Worm (Caenorhabditis elegans): ENCODE data around the gene irld-50.

DNA sequence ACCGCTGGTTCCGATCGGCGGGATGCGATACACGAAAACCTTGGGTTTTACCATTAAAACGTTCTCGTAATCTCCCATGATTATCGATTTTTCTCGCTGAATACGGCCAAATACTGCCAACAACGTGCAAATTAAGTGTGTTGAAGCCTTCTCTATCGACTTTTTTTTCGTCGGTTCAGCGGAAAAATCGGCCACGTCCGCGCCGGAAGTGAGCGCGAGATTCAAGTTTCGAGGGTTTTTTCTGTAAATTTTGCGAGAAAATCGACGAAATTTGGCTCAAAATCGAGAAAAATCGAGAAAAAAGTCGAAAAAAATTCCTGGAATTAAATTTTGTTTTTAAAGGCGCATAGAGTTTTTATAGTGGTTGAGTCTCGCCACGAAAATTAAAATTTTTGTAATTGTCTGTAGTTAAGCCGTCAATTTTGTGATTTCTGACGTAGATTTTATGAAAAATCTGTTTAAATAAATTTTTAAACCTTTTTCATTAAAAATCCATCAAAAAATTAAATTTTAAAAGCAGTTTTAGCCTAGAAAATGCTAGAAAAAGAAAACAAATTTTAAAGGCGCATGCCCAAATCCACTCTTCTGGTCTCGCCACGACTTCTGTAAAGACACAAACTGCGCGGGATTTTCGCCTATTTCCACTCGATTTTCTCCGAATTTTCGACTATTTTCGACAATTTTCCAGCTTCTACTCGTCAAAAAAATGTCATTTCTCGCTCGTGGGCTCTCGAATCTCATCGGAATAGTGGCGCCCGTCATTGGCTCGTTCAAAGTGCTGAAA, 24.6 kb downstream of the irld-50 start, which contains the start of the genes ncap-1 and Y110A2AR.1:
- TF ChIP-seq ceh-36 (tag; optimal IDR thresholded peaks at IDR 0.05) (no peak), ama-1 (optimal IDR thresholded peaks at IDR 0.05) (no peak), hnd-1 (tag; optimal IDR thresholded peaks at IDR 0.05) (no peak), tbx-37 (GFP tag; conservative IDR thresholded peaks at IDR 0.05) (no peak), tra-4 (tag; optimal IDR thresholded peaks at IDR 0.05) (no peak), aly-1 (tag; optimal IDR thresholded peaks at IDR 0.05) (no peak), F13C5.2 (tag; optimal IDR thresholded peaks at IDR 0.05) (no peak), B0310.2 (tag; optimal IDR thresholded peaks at IDR 0.05) (no peak)
